Worm (Caenorhabditis elegans) whole organism, late embryonic: ENCODE measurements around the gene haao-1.

Experiments used
- ama-1 ChIP-seq: fragments of 150-350 bp; optimal IDR thresholded peaks from 2 replicates; lab custom pipeline; 2014
- ceh-18 ChIP-seq: sonication (generic microtip); optimal IDR thresholded peaks from 2 replicates; lab custom pipeline; 2016; ENCODE audit warnings: missing genetic modification characterization, missing compliant biosample characterization
- dmd-4 ChIP-seq: sonication (generic microtip); optimal IDR thresholded peaks from 2 replicates; lab custom pipeline; 2016; ENCODE audit warnings: borderline replicate concordance, missing genetic modification characterization, missing compliant biosample characterization
- elt-2 ChIP-seq: sonication (generic microtip); optimal IDR thresholded peaks from 2 replicates; lab custom pipeline; 2016; ENCODE audit warnings: missing genetic modification reagents, missing genetic modification characterization, missing compliant biosample characterization
- nhr-11 ChIP-seq: fragments of 150-350 bp; optimal IDR thresholded peaks from 2 replicates; lab custom pipeline; 2014; ENCODE audit warnings: missing biosample characterization, missing genetic modification characterization
- pha-4 ChIP-seq: fragments of 150-350 bp; optimal IDR thresholded peaks from 2 replicates; lab custom pipeline; 2018; ENCODE audit warnings: missing biosample characterization, missing genetic modification reagents, missing genetic modification characterization
- tbx-2 ChIP-seq: sonication (generic microtip); optimal IDR thresholded peaks from 2 replicates; lab custom pipeline; 2016; ENCODE audit warnings: missing genetic modification characterization, missing compliant biosample characterization

DNA sequence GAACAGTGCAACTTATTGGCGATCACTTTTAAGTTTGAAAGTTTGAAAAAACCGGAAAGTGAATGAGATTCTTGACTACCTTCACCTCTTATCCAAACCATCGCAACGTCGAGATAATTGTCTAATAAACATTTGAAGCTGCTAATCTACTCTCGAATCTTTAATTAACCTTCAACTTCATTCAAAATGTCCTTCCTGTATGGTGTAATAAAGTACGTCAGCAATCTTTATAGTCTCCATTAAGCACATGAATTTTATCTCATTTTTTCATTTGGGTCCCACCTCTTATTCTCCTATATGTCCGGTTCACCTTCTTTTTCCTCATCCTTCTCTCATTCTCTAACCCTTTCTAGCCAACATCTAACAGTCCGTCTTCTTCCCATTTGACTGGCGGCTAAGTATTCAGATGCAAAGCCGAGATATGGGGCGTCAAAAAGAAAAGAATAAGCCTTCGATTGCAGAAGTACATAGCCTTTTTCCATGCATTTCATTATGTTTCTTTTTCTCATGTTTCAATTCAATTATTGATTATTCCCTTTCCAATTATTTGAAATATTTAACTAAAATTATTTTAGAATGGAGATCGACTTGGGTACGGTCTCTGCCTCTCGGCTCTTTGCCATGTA lies 3.8 kb upstream of the haao-1 start, which contains the start of gene swt-5:
- TF ChIP-seq tbx-2 (tag; lab: Kevin White, UChicago) (no peak), ama-1 (no peak), dmd-4 (tag; lab: Kevin White, UChicago) (no peak), pha-4 (tag; lab: Kevin White, UChicago) (no peak), elt-2 (tag; lab: Kevin White, UChicago) (no peak), nhr-11 (tag; lab: Kevin White, UChicago) (no peak), ceh-18 (tag; lab: Kevin White, UChicago) (no peak)
